Worm (Caenorhabditis elegans): Measurements from ENCODE around the gene F49E2.5.

The F49E2.5 gene

ce11 chrX:9531640-9532039, 11.8 kb upstream of the F49E2.5 start (continued):
- TF ChIP-seq saeg-2 (GFP tag; IDR thresholded peaks at IDR 0.05) (no peak), zfp-3 (GFP tag; conservative IDR thresholded peaks at IDR 0.05) (no peak)

ce11 chrX:9536008-9536407, 7.4 kb upstream of the F49E2.5 start:
- no peak for TF ChIP-seq lin-1 (GFP tag; IDR thresholded peaks at IDR 0.05)
- no peak for TF ChIP-seq dmd-6 (GFP tag; IDR thresholded peaks at IDR 0.05)
- peak; percentile 38 for TF ChIP-seq mep-1 (tag; optimal IDR thresholded peaks at IDR 0.05)
- TF ChIP-seq ama-1 (optimal IDR thresholded peaks at IDR 0.05): no peak
- TF ChIP-seq sdz-12 (GFP tag; optimal IDR thresholded peaks at IDR 0.05): no peak
- TF ChIP-seq madf-5 (GFP tag; IDR thresholded peaks at IDR 0.05): no peak
- peak in 1 of 2 experiments; percentile 13 for TF ChIP-seq lsy-2 (tag; optimal IDR thresholded peaks at IDR 0.05)
- TF ChIP-seq aha-1 (tag): no peak
- TF ChIP-seq ceh-28 (tag; optimal IDR thresholded peaks at IDR 0.05): no peak
- TF ChIP-seq F44E2.7 (GFP tag; IDR thresholded peaks at IDR 0.05): no peak
- TF ChIP-seq daf-8 (GFP tag; IDR thresholded peaks at IDR 0.05): no peak
- no peak for TF ChIP-seq mxl-2 (GFP tag; conservative IDR thresholded peaks at IDR 0.05)
- no peak for TF ChIP-seq mdl-1 (tag; optimal IDR thresholded peaks at IDR 0.05)
- no peak for TF ChIP-seq mxl-3 (GFP tag; optimal IDR thresholded peaks at IDR 0.05)
- TF ChIP-seq T20F7.1 (GFP tag; optimal IDR thresholded peaks at IDR 0.05): no peak
- no peak for TF ChIP-seq zag-1 (tag; optimal IDR thresholded peaks at IDR 0.05)
- no peak for TF ChIP-seq snpc-1.2 (GFP tag; IDR thresholded peaks at IDR 0.05)
- no peak for TF ChIP-seq ceh-44 (GFP tag; IDR thresholded peaks at IDR 0.05)
- 0 out of 2 replicates have a peak, but pooled peaks have one; percentile 28 for TF ChIP-seq zfp-3 (GFP tag; conservative IDR thresholded peaks at IDR 0.05)
- no peak for TF ChIP-seq ctbp-1 (GFP tag; IDR thresholded peaks at IDR 0.05)
- peak in 1 of 2 experiments; percentile 57 for TF ChIP-seq hif-1 (tag; optimal IDR thresholded peaks at IDR 0.05)
- TF ChIP-seq ces-1 (GFP tag; optimal IDR thresholded peaks at IDR 0.05): no peak
- TF ChIP-seq arid-1 (GFP tag; conservative IDR thresholded peaks at IDR 0.05): no peak
- TF ChIP-seq hmg-1.1 (GFP tag; IDR thresholded peaks at IDR 0.05): no peak
- no peak for TF ChIP-seq fkh-10 (GFP tag; optimal IDR thresholded peaks at IDR 0.05)
- no peak for TF ChIP-seq ZK337.2 (GFP tag; IDR thresholded peaks at IDR 0.05)
- no peak for TF ChIP-seq daf-19 (GFP tag; conservative IDR thresholded peaks at IDR 0.05)
- TF ChIP-seq gei-8 (GFP tag; optimal IDR thresholded peaks at IDR 0.05): no peak
- no peak for TF ChIP-seq nhr-28 (tag; optimal IDR thresholded peaks at IDR 0.05)
- no peak for TF ChIP-seq D1046.2 (GFP tag; IDR thresholded peaks at IDR 0.05)
- no peak for TF ChIP-seq ztf-11 (tag; optimal IDR thresholded peaks at IDR 0.05)
- TF ChIP-seq unc-39 (tag; optimal IDR thresholded peaks at IDR 0.05): no peak
- TF ChIP-seq egl-43 (GFP tag; IDR thresholded peaks at IDR 0.05): no peak
- TF ChIP-seq F26F4.8 (GFP tag; conservative IDR thresholded peaks at IDR 0.05): no peak
- no peak for TF ChIP-seq ceh-20 (GFP tag; IDR thresholded peaks at IDR 0.05)
- TF ChIP-seq skn-1 (tag; optimal IDR thresholded peaks at IDR 0.05): no peak
- 0 out of 2 replicates have a peak, but pooled peaks have one; percentile 39 for TF ChIP-seq T26A8.4 (GFP tag; IDR thresholded peaks at IDR 0.05)
- TF ChIP-seq zip-11 (GFP tag; IDR thresholded peaks at IDR 0.05): no peak
- no peak for TF ChIP-seq lin-38 (GFP tag; IDR thresholded peaks at IDR 0.05)
- TF ChIP-seq ceh-82 (tag; optimal IDR thresholded peaks at IDR 0.05): no peak

- TF ChIP-seq cey-2 (tag; optimal IDR thresholded peaks at IDR 0.05; ENCODE audit: borderline replicate concordance, insufficient read depth) (no peak), aha-1 (tag) (peak; percentile 78)
These were observed 6.8 kb upstream of the F49E2.5 start, which contains the start of gene C07B5.8 for ce11 chrX:9536665-9537064. Gene C07B5.8, minus strand, starts transcription at chrX:9536765.

Measured in whole organism, L4 larva.